Fruit fly (Drosophila melanogaster) S2 (cell line): Measurements from ENCODE around the gene CG31798.

Experiments
- CG8478 ChIP-seq: fragments of >200 bp; optimal IDR thresholded peaks from 2 replicates; lab custom pipeline; 2018
- CTCF ChIP-seq, 2 experiments: fragments of >200 bp; optimal IDR thresholded peaks; 2 replicates each; lab custom pipeline; 2018

DNA sequence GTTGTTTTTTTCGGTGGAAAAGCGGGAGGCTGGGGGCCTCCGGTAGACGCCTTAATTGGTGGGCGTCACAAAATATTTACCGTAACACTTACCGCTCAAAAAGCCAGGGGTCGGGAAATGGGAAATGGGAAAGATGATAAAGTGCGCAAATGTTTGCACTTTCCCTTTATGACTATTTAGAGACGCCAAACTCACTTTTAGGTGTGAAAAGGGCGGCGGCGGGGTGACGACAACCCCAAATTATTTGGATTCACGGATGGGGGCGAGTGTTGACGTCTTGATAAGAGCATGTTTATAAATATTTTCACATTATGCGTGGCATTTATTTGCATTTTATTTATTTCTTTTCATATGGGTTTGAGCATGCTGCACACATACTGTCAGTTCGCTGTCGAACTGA is 23.9 kb upstream of the CG31798 start, which contains the start of gene CG17349:
- TF ChIP-seq CTCF (optimal IDR thresholded peaks at IDR 0.05; lab: Kevin White, UChicago) (no peak), CG8478 (lab: Kevin White, UChicago) (no peak)
